Fruit fly (Drosophila melanogaster): ENCODE data around the gene dnd.

The dnd gene

dm6 chr3R:21837069-21837977 lies 49.8 kb downstream of the dnd start (continued):
- peak; percentile 34 for TF ChIP-seq CG8924 (tag; optimal IDR thresholded peaks at IDR 0.05)
- peak; percentile 47 for TF ChIP-seq sisA (GFP tag; IDR thresholded peaks at IDR 0.05)
- TF ChIP-seq CG11696 (GFP tag; IDR thresholded peaks at IDR 0.05), result 0 out of 2 replicates have a peak, but pooled peaks have one; percentile 31
- peak; percentile 56 for TF ChIP-seq Adf1 (GFP tag; IDR thresholded peaks at IDR 0.05)
- peak; percentile 78 for TF ChIP-seq Sox100B (GFP tag; optimal IDR thresholded peaks at IDR 0.05)
- TF ChIP-seq CG30020 (tag; optimal IDR thresholded peaks at IDR 0.05), result no peak
- TF ChIP-seq Aef1 (GFP tag; IDR thresholded peaks at IDR 0.05), result peak; percentile 58; the same call in 2 of the 3 replicates
- TF ChIP-seq CG10543 (GFP tag; optimal IDR thresholded peaks at IDR 0.05), result no peak
- TF ChIP-seq HLH3B (GFP tag; IDR thresholded peaks at IDR 0.05), result peak; percentile 79
- TF ChIP-seq CG3281 (GFP tag; optimal IDR thresholded peaks at IDR 0.05), result peak; percentile 41
- TF ChIP-seq aop (GFP tag; IDR thresholded peaks at IDR 0.05), result no peak
- TF ChIP-seq B-H1 (GFP tag; IDR thresholded peaks at IDR 0.05), result 0 out of 3 replicates have a peak, but pooled peaks have one; percentile 28
- peak; percentile 73 for TF ChIP-seq tap (tag; optimal IDR thresholded peaks at IDR 0.05)
- peak; percentile 7 for TF ChIP-seq CG5180 (GFP tag; optimal IDR thresholded peaks at IDR 0.05)
- peak; percentile 9 for TF ChIP-seq CG18262 (tag; optimal IDR thresholded peaks at IDR 0.05)
- TF ChIP-seq dmrt99B (tag; optimal IDR thresholded peaks at IDR 0.05), result peak; percentile 86
- TF ChIP-seq ase (GFP tag; IDR thresholded peaks at IDR 0.05), result 0 out of 3 replicates have a peak, but pooled peaks have one; percentile 42
- 0 out of 3 replicates have a peak, but pooled peaks have one; percentile 32 for TF ChIP-seq z (GFP tag; IDR thresholded peaks at IDR 0.05)
- TF ChIP-seq Blimp-1 (GFP tag; optimal IDR thresholded peaks at IDR 0.05), result peak; percentile 41
- no peak for TF ChIP-seq Lhr (GFP tag; optimal IDR thresholded peaks at IDR 0.05)

dm6 chr3R:21836614-21837013 lies 50.5 kb downstream of the dnd start:
- TF ChIP-seq zf30C (GFP tag; optimal IDR thresholded peaks at IDR 0.05), result no peak
- no peak for TF ChIP-seq CG33557 (GFP tag; optimal IDR thresholded peaks at IDR 0.05)
- TF ChIP-seq chinmo (GFP tag; IDR thresholded peaks at IDR 0.05; ENCODE audit: partially characterized antibody), result 0 out of 4 replicates have a peak, but pooled peaks have one; percentile 54
- TF ChIP-seq CG8290 (GFP tag; optimal IDR thresholded peaks at IDR 0.05), result no peak
- peak in 1 of 2 experiments; percentile 65 for TF ChIP-seq CG8290 (tag; optimal IDR thresholded peaks at IDR 0.05)
- TF ChIP-seq row (GFP tag; IDR thresholded peaks at IDR 0.05), result peak; percentile 22; the same call in 1 of the 3 replicates
- TF ChIP-seq pfk (GFP tag; optimal IDR thresholded peaks at IDR 0.05), result no peak
- no peak for TF ChIP-seq pan (optimal IDR thresholded peaks at IDR 0.05)
- no peak for TF ChIP-seq pan (GFP tag; optimal IDR thresholded peaks at IDR 0.05 in 1 of 2, IDR thresholded peaks at IDR 0.05 in 1 of 2)
- TF ChIP-seq pb (GFP tag; optimal IDR thresholded peaks at IDR 0.05), result no peak
- TF ChIP-seq CG6175 (GFP tag; IDR thresholded peaks at IDR 0.05), result peak; percentile 36; the same call in 1 of the 3 replicates
- TF ChIP-seq tll (GFP tag; optimal IDR thresholded peaks at IDR 0.05), result no peak
- peak; percentile 36 for TF ChIP-seq grn (GFP tag; optimal IDR thresholded peaks at IDR 0.05)
- no peak for TF ChIP-seq BEAF-32 (GFP tag; optimal IDR thresholded peaks at IDR 0.05)
- TF ChIP-seq Nf-YB (GFP tag; optimal IDR thresholded peaks at IDR 0.05), result no peak
- TF ChIP-seq cg (GFP tag; optimal IDR thresholded peaks at IDR 0.05), result peak; percentile 47
- no peak for TF ChIP-seq CG2120 (GFP tag; optimal IDR thresholded peaks at IDR 0.05)
- TF ChIP-seq lbe (GFP tag; optimal IDR thresholded peaks at IDR 0.05), result no peak
- peak; percentile 15; the same call in 1 of the 2 replicates for TF ChIP-seq Rx (GFP tag; IDR thresholded peaks at IDR 0.05)
- peak; percentile 15; the same call in 1 of the 2 replicates for TF ChIP-seq slbo (GFP tag; IDR thresholded peaks at IDR 0.05)
- no peak for TF ChIP-seq vfl (GFP tag; optimal IDR thresholded peaks at IDR 0.05)
- peak; percentile 94 for TF ChIP-seq crol (GFP tag; IDR thresholded peaks at IDR 0.05)
- 0 out of 3 replicates have a peak, but pooled peaks have one; percentile 37 for TF ChIP-seq CG2199 (GFP tag; IDR thresholded peaks at IDR 0.05)
- TF ChIP-seq CG3995 (GFP tag; optimal IDR thresholded peaks at IDR 0.05), result no peak
- peak; percentile 31 for TF ChIP-seq pros (GFP tag; optimal IDR thresholded peaks at IDR 0.05)
- peak; percentile 39; the same call in 1 of the 2 replicates for TF ChIP-seq ttk (GFP tag; IDR thresholded peaks at IDR 0.05)
- TF ChIP-seq CG1832 (GFP tag; optimal IDR thresholded peaks at IDR 0.05), result peak; percentile 34
- peak; percentile 8 for TF ChIP-seq wek (GFP tag; optimal IDR thresholded peaks at IDR 0.05)

Data from whole organism, embryonic.